Worm (Caenorhabditis elegans) whole organism, L3 larva: ENCODE results near the gene kin-29.

Experiments
- R02D3.7 ChIP-seq: fragments of 150-350 bp; optimal IDR thresholded peaks from 2 replicates; lab custom pipeline; 2014; ENCODE audit warnings: missing biosample characterization, missing genetic modification characterization
- ZK546.5 ChIP-seq: sonication (generic microtip); optimal IDR thresholded peaks from 2 replicates; lab custom pipeline; 2017; ENCODE audit warnings: missing biosample characterization, missing genetic modification characterization
- ceh-82 ChIP-seq: fragments of 150-350 bp; optimal IDR thresholded peaks from 2 replicates; lab custom pipeline; 2014; ENCODE audit warnings: missing biosample characterization, missing genetic modification characterization
- daf-12 ChIP-seq: fragments of 150-350 bp; optimal IDR thresholded peaks from 2 replicates; lab custom pipeline; 2014; ENCODE audit warnings: missing biosample characterization, missing genetic modification reagents, missing genetic modification characterization
- egl-27 ChIP-seq: sonication (generic microtip); optimal IDR thresholded peaks from 4 replicates; lab custom pipeline; 2017; ENCODE audit warnings: missing biosample characterization, missing genetic modification reagents, missing genetic modification characterization
- egl-5 ChIP-seq: fragments of 150-350 bp; optimal IDR thresholded peaks from 2 replicates; lab custom pipeline; 2017; ENCODE audit warnings: missing biosample characterization, missing genetic modification reagents, missing genetic modification characterization, inconsistent platforms
- elt-1 ChIP-seq: fragments of 150-350 bp; optimal IDR thresholded peaks from 2 replicates; lab custom pipeline; 2014; ENCODE audit warnings: missing biosample characterization, missing genetic modification characterization
- elt-2 ChIP-seq: sonication (generic microtip); optimal IDR thresholded peaks from 2 replicates; lab custom pipeline; 2016; ENCODE audit warnings: missing genetic modification reagents, mild to moderate bottlenecking, missing genetic modification characterization, missing compliant biosample characterization
- eor-1 ChIP-seq, 2 experiments: fragments of 150-350 bp; optimal IDR thresholded peaks; 2 replicates each; lab custom pipeline; 2014 to 2018; ENCODE audit warnings: missing biosample characterization in 2 of 2, missing genetic modification characterization in 2 of 2
- fkh-10 ChIP-seq: sonication (generic microtip); optimal IDR thresholded peaks from 2 replicates; lab custom pipeline; 2017; ENCODE audit warnings: missing biosample characterization, missing genetic modification reagents, missing genetic modification characterization
- fkh-2 ChIP-seq: fragments of 150-350 bp; optimal IDR thresholded peaks from 2 replicates; lab custom pipeline; 2014; ENCODE audit warnings: missing biosample characterization, missing genetic modification reagents, missing genetic modification characterization
- fos-1 ChIP-seq: fragments of 150-350 bp; optimal IDR thresholded peaks from 2 replicates; lab custom pipeline; 2014; ENCODE audit warnings: missing biosample characterization, missing genetic modification characterization
- jun-1 ChIP-seq: fragments of 150-350 bp; optimal IDR thresholded peaks from 2 replicates; lab custom pipeline; 2014; ENCODE audit warnings: missing biosample characterization, missing genetic modification reagents, missing genetic modification characterization
- lin-15B ChIP-seq: fragments of 150-350 bp; optimal IDR thresholded peaks from 2 replicates; lab custom pipeline; 2014; ENCODE audit warnings: missing biosample characterization, missing genetic modification characterization
- lin-39 ChIP-seq: fragments of 150-350 bp; optimal IDR thresholded peaks from 2 replicates; lab custom pipeline; 2018; ENCODE audit warnings: missing biosample characterization, missing genetic modification reagents, missing genetic modification characterization
- lsy-12 ChIP-seq: sonication (generic microtip); optimal IDR thresholded peaks from 2 replicates; lab custom pipeline; 2016; ENCODE audit warnings: mild to moderate bottlenecking, missing genetic modification characterization, missing compliant biosample characterization
- mdl-1 ChIP-seq: fragments of 150-350 bp; optimal IDR thresholded peaks from 2 replicates; lab custom pipeline; 2014; ENCODE audit warnings: missing biosample characterization, missing genetic modification characterization
- nhr-11 ChIP-seq: fragments of 150-350 bp; optimal IDR thresholded peaks from 2 replicates; lab custom pipeline; 2014; ENCODE audit warnings: missing biosample characterization, missing genetic modification characterization
- nhr-12 ChIP-seq: fragments of 150-350 bp; optimal IDR thresholded peaks from 2 replicates; lab custom pipeline; 2014; ENCODE audit warnings: missing biosample characterization, missing genetic modification characterization
- nhr-23 ChIP-seq: fragments of 150-350 bp; optimal IDR thresholded peaks from 2 replicates; lab custom pipeline; 2014; ENCODE audit warnings: missing biosample characterization, missing genetic modification reagents, missing genetic modification characterization
- nhr-237 ChIP-seq: fragments of 150-350 bp; optimal IDR thresholded peaks from 2 replicates; lab custom pipeline; 2014; ENCODE audit warnings: missing biosample characterization, missing genetic modification characterization
- nhr-25 ChIP-seq: sonication (generic microtip); optimal IDR thresholded peaks from 2 replicates; lab custom pipeline; 2017; ENCODE audit warnings: missing biosample characterization, missing genetic modification characterization
- nhr-28 ChIP-seq: fragments of 150-350 bp; optimal IDR thresholded peaks from 2 replicates; lab custom pipeline; 2014; ENCODE audit warnings: missing biosample characterization, missing genetic modification characterization
- nhr-43 ChIP-seq: sonication (generic microtip); optimal IDR thresholded peaks from 2 replicates; lab custom pipeline; 2016; ENCODE audit warnings: mild to moderate bottlenecking, missing genetic modification characterization, missing compliant biosample characterization; ENCODE audit not compliant: poor library complexity, severe bottlenecking
- nhr-76 ChIP-seq: fragments of 150-350 bp; sonication (generic microtip); optimal IDR thresholded peaks from 5 replicates; lab custom pipeline; 2014; ENCODE audit warnings: missing biosample characterization, missing genetic modification characterization
- pqm-1 ChIP-seq: fragments of 150-350 bp; optimal IDR thresholded peaks from 2 replicates; lab custom pipeline; 2017; ENCODE audit warnings: missing biosample characterization, missing genetic modification characterization, inconsistent platforms
- sea-2 ChIP-seq: fragments of 150-350 bp; sonication (generic microtip); optimal IDR thresholded peaks from 4 replicates; lab custom pipeline; 2014; ENCODE audit warnings: missing biosample characterization, missing genetic modification reagents, missing genetic modification characterization
- skn-1 ChIP-seq: fragments of 150-350 bp; optimal IDR thresholded peaks from 2 replicates; lab custom pipeline; 2014; ENCODE audit warnings: missing biosample characterization, missing genetic modification characterization
- snpc-4 ChIP-seq: fragments of 150-350 bp; optimal IDR thresholded peaks from 2 replicates; lab custom pipeline; 2014; ENCODE audit warnings: missing biosample characterization, missing genetic modification characterization
- tbx-2 ChIP-seq: sonication (generic microtip); optimal IDR thresholded peaks from 2 replicates; lab custom pipeline; 2016; ENCODE audit warnings: mild to moderate bottlenecking, missing genetic modification characterization, missing compliant biosample characterization
- unc-39 ChIP-seq: sonication (generic microtip); optimal IDR thresholded peaks from 4 replicates; lab custom pipeline; 2017; ENCODE audit warnings: missing biosample characterization, missing genetic modification characterization
- unc-62 ChIP-seq: fragments of 150-350 bp; sonication (generic microtip); optimal IDR thresholded peaks from 4 replicates; lab custom pipeline; 2014; ENCODE audit warnings: missing biosample characterization, missing genetic modification reagents, missing genetic modification characterization
- zag-1 ChIP-seq: fragments of 150-350 bp; optimal IDR thresholded peaks from 2 replicates; lab custom pipeline; 2014; ENCODE audit warnings: missing biosample characterization, missing genetic modification characterization
- ztf-11 ChIP-seq: fragments of 150-350 bp; optimal IDR thresholded peaks from 2 replicates; lab custom pipeline; 2014; ENCODE audit warnings: missing biosample characterization, missing genetic modification characterization

kin-29 gene

ce11 chrX:2840287-2840686 lies 12.0 kb downstream of the kin-29 start, which contains the start of gene Y71H10B.1:
Gene Y71H10B.1, minus strand, starts transcription at chrX:2840292.
- TF ChIP-seq daf-12 (tag; lab: Kevin White, UChicago): no peak
- no peak for TF ChIP-seq fkh-10 (GFP tag; lab: Kevin White, UChicago)
- no peak for TF ChIP-seq nhr-76 (tag; lab: Kevin White, UChicago)

- TF ChIP-seq elt-1 (tag; lab: Kevin White, UChicago): no peak
- TF ChIP-seq elt-2 (tag; lab: Kevin White, UChicago): peak; percentile 89
- no peak for TF ChIP-seq zag-1 (tag; lab: Kevin White, UChicago)
- TF ChIP-seq pqm-1 (tag; lab: Kevin White, UChicago): peak; percentile 54
- TF ChIP-seq, all 47 proteins: peak for 2
Measured at ce11 chrX:2838619-2839018, 13.6 kb downstream of the kin-29 start.

ce11 chrX:2837477-2837876 lies 14.8 kb downstream of the kin-29 start:
- TF ChIP-seq nhr-23 (no peak), nhr-25 (peak; percentile 7)

- TF ChIP-seq elt-2 (tag; lab: Kevin White, UChicago): peak; percentile 85
- TF ChIP-seq lin-15B (tag; lab: Kevin White, UChicago): no peak
- TF ChIP-seq tbx-2 (tag; lab: Kevin White, UChicago): no peak
- no peak for TF ChIP-seq mdl-1 (tag; lab: Kevin White, UChicago)
- TF ChIP-seq ZK546.5: no peak
- TF ChIP-seq pqm-1 (tag; lab: Kevin White, UChicago): peak; percentile 71
Measured at ce11 chrX:2836770-2837169, 15.5 kb downstream of the kin-29 start.

ce11 chrX:2827702-2828182 lies 24.5 kb downstream of the kin-29 start, which contains the start of gene ssr-2:
Gene ssr-2, minus strand, starts transcription at chrX:2827752.
- TF ChIP-seq nhr-11 (tag; lab: Kevin White, UChicago) (no peak), nhr-23 (no peak), fos-1 (tag; lab: Kevin White, UChicago) (no peak), skn-1 (tag; lab: Kevin White, UChicago) (no peak), tbx-2 (tag; lab: Kevin White, UChicago) (no peak), ztf-11 (no peak), snpc-4 (tag; lab: Kevin White, UChicago) (no peak), eor-1 (tag; optimal IDR thresholded peaks at IDR 0.05; lab: Kevin White, UChicago) (no peak), nhr-12 (no peak), egl-5 (no peak), ceh-82 (no peak), R02D3.7 (no peak), nhr-76 (tag; lab: Kevin White, UChicago) (no peak), nhr-237 (no peak), unc-62 (no peak), jun-1 (no peak), lin-39 (tag; lab: Kevin White, UChicago) (no peak), elt-2 (tag; lab: Kevin White, UChicago) (no peak), lsy-12 (tag; lab: Kevin White, UChicago) (no peak)

ce11 chrX:2826337-2826736 lies 25.9 kb downstream of the kin-29 start:
- TF ChIP-seq nhr-76 (tag; lab: Kevin White, UChicago): no peak

ce11 chrX:2820148-2820547 lies 32.1 kb downstream of the kin-29 start, which contains the start of gene tsp-6:
Gene tsp-6, plus strand, starts transcription at chrX:2820448.
- TF ChIP-seq nhr-28 (tag; lab: Kevin White, UChicago): no peak
- TF ChIP-seq zag-1 (tag; lab: Kevin White, UChicago): no peak
- no peak for TF ChIP-seq ztf-11
- TF ChIP-seq unc-39: no peak
- TF ChIP-seq lin-39 (tag; lab: Kevin White, UChicago): no peak
- TF ChIP-seq lsy-12 (tag; lab: Kevin White, UChicago): no peak
- no peak for TF ChIP-seq fkh-10 (GFP tag; lab: Kevin White, UChicago)
- TF ChIP-seq nhr-43: no peak
- no peak for TF ChIP-seq R02D3.7
- no peak for TF ChIP-seq fkh-2
- TF ChIP-seq sea-2 (GFP tag; lab: Kevin White, UChicago): no peak
- TF ChIP-seq nhr-12: no peak
- no peak for TF ChIP-seq nhr-25
- TF ChIP-seq egl-27 (tag; lab: Kevin White, UChicago): no peak
- no peak for TF ChIP-seq jun-1
